Worm (Caenorhabditis elegans): ENCODE data around the gene C35D10.1.

DNA sequence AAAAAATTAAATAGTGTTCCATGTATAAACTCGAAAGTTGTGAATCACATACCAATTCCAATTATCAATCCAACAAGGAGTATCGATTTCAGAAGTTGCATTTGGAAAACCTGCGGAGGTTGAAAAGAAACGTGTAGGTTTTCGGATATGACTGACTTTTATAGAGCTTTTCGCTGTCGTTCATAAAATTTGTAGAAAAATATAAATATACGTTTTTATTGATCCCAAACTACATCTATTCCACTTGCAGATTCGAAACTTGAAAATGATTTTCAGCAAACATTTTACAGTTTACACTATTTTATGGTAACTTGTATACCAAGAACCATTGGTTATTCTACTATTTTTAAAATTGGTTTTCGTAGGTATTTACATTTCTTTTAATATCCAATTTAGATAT lies 37.4 kb upstream of the C35D10.1 start, which contains the start of gene clec-156:
- TF ChIP-seq nhr-11 (tag; optimal IDR thresholded peaks at IDR 0.05) (no peak), nhr-23 (tag; optimal IDR thresholded peaks at IDR 0.05) (no peak), peb-1 (tag; optimal IDR thresholded peaks at IDR 0.05) (no peak), unc-39 (tag; optimal IDR thresholded peaks at IDR 0.05) (no peak), nhr-237 (tag; optimal IDR thresholded peaks at IDR 0.05) (no peak), R02D3.7 (tag; optimal IDR thresholded peaks at IDR 0.05) (no peak), ceh-82 (tag; optimal IDR thresholded peaks at IDR 0.05) (no peak), nhr-77 (tag; optimal IDR thresholded peaks at IDR 0.05) (no peak), blmp-1 (tag; optimal IDR thresholded peaks at IDR 0.05; ENCODE audit: insufficient read depth) (no peak), ceh-16 (tag; optimal IDR thresholded peaks at IDR 0.05) (no peak), C34F6.9 (tag; optimal IDR thresholded peaks at IDR 0.05) (no peak)

All from whole organism, L2 larva.